Worm (Caenorhabditis elegans) whole organism, L3 larva: ENCODE data around the gene stdh-2.

Experiments
- aly-2 ChIP-seq: fragments of 150-350 bp; optimal IDR thresholded peaks from 2 replicates; lab custom pipeline; 2014; ENCODE audit warnings: missing biosample characterization, missing genetic modification characterization
- ceh-16 ChIP-seq: sonication (generic microtip); optimal IDR thresholded peaks from 2 replicates; lab custom pipeline; 2017; ENCODE audit warnings: missing biosample characterization, missing genetic modification characterization
- elt-3 ChIP-seq, 3 experiments: fragments of 150-350 bp in 1 of 3; sonication (generic microtip) in 2 of 3; optimal IDR thresholded peaks; 2 replicates in 2 of 3; 4 replicates in 1 of 3; lab custom pipeline; 2014 to 2017; ENCODE audit warnings: missing biosample characterization in 3 of 3, missing genetic modification characterization in 3 of 3
- nhr-12 ChIP-seq: fragments of 150-350 bp; optimal IDR thresholded peaks from 2 replicates; lab custom pipeline; 2014; ENCODE audit warnings: missing biosample characterization, missing genetic modification characterization
- nhr-237 ChIP-seq: fragments of 150-350 bp; optimal IDR thresholded peaks from 2 replicates; lab custom pipeline; 2014; ENCODE audit warnings: missing biosample characterization, missing genetic modification characterization
- pqm-1 ChIP-seq: fragments of 150-350 bp; optimal IDR thresholded peaks from 2 replicates; lab custom pipeline; 2017; ENCODE audit warnings: missing biosample characterization, missing genetic modification characterization, inconsistent platforms

DNA sequence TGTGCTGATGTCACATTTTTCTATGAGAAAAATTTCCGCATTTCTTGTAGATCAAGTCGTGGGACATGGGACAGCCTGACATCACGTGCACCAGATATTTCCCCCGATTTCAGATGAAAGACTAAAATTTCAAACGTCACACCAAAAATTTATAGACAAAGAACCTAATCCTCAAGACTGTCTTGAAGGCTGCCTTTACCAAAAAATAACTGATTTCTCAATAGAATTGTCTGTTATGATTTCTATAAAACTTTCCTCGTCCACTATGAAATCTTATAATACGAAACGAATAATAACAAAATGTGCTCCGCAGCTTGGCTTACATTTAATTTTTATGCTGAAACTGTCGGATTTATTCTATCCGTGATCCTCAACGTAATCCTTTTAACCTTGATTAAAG is 43.8 kb upstream of the stdh-2 start, which contains the start of gene str-106:
- no peak for TF ChIP-seq nhr-237 (tag; lab: Kevin White, UChicago)
- no peak for TF ChIP-seq pqm-1 (tag; lab: Kevin White, UChicago)
- TF ChIP-seq aly-2: no peak
- no peak for TF ChIP-seq ceh-16 (tag; lab: Kevin White, UChicago)
- no peak for TF ChIP-seq nhr-12 (tag; lab: Kevin White, UChicago)
- no peak for TF ChIP-seq elt-3 (tag; optimal IDR thresholded peaks at IDR 0.05; lab: Kevin White, UChicago)
